Fruit fly (Drosophila melanogaster) whole organism, wandering third instar larva: ENCODE results near the gene Pex12.

Experiments used
- Abd-B ChIP-seq: fragments of >200 bp; optimal IDR thresholded peaks from 2 replicates; lab custom pipeline; 2017; ENCODE audit warnings: missing biosample characterization, missing genetic modification characterization
- CG32264 ChIP-seq: fragments of 200-800 bp; sonication (Bioruptor generic); optimal IDR thresholded peaks from 2 replicates; lab custom pipeline; 2016; ENCODE audit warnings: missing biosample characterization, missing genetic modification characterization
- CG9705 ChIP-seq: fragments of 200-800 bp; sonication (Bioruptor generic); optimal IDR thresholded peaks from 2 replicates; lab custom pipeline; 2018; ENCODE audit warnings: missing biosample characterization, mild to moderate bottlenecking, missing genetic modification characterization
- CrebA ChIP-seq: fragments of 200-800 bp; sonication (Bioruptor generic); optimal IDR thresholded peaks from 2 replicates; lab custom pipeline; 2016; ENCODE audit warnings: missing biosample characterization, mild to moderate bottlenecking, missing genetic modification characterization, borderline replicate concordance
- Dfd ChIP-seq: fragments of >200 bp; optimal IDR thresholded peaks from 2 replicates; lab custom pipeline; 2017; ENCODE audit warnings: missing biosample characterization, missing genetic modification characterization
- Dif ChIP-seq: fragments of 200-275, 200-300 bp; sonication (Bioruptor generic); optimal IDR thresholded peaks from 2 replicates; lab custom pipeline; 2018; ENCODE audit warnings: missing biosample characterization, missing genetic modification characterization; ENCODE audit not compliant: partially characterized antibody
- GATAd ChIP-seq: sonication (Bioruptor generic); optimal IDR thresholded peaks from 2 replicates; lab custom pipeline; 2016; ENCODE audit warnings: missing biosample characterization, missing genetic modification characterization
- HLH106 ChIP-seq: fragments of 200-800 bp; optimal IDR thresholded peaks from 3 replicates; lab custom pipeline; 2019; ENCODE audit warnings: missing biosample characterization, mild to moderate bottlenecking, missing genetic modification characterization, moderate library complexity
- Hnf4 ChIP-seq: fragments of 200-800 bp; sonication (Bioruptor generic); optimal IDR thresholded peaks from 2 replicates; lab custom pipeline; 2016; ENCODE audit warnings: missing biosample characterization, mild to moderate bottlenecking, missing genetic modification characterization
- Hr78 ChIP-seq: fragments of >200 bp; optimal IDR thresholded peaks from 2 replicates; lab custom pipeline; 2017; ENCODE audit warnings: missing biosample characterization, missing genetic modification characterization
- Hr83 ChIP-seq: fragments of 200-300 bp; sonication (Bioruptor generic); optimal IDR thresholded peaks from 2 replicates; lab custom pipeline; 2016; ENCODE audit warnings: missing biosample characterization, mild to moderate bottlenecking, missing genetic modification characterization, moderate library complexity; ENCODE audit not compliant: poor library complexity, severe bottlenecking
- Jra ChIP-seq: sonication (Bioruptor generic); optimal IDR thresholded peaks from 2 replicates; lab custom pipeline; 2016; ENCODE audit warnings: missing biosample characterization, missing genetic modification characterization
- Mio ChIP-seq: sonication (Bioruptor generic); optimal IDR thresholded peaks from 2 replicates; lab custom pipeline; 2016; ENCODE audit warnings: missing biosample characterization, missing genetic modification characterization
- Myc ChIP-seq: fragments of >200 bp; optimal IDR thresholded peaks from 2 replicates; lab custom pipeline; 2017
- N ChIP-seq: fragments of >200 bp; optimal IDR thresholded peaks from 2 replicates; lab custom pipeline; 2018; ENCODE audit warnings: missing biosample characterization, missing external identifiers, missing genetic modification characterization
- OdsH ChIP-seq: fragments of 200-800 bp; sonication (Bioruptor generic); optimal IDR thresholded peaks from 2 replicates; lab custom pipeline; 2016; ENCODE audit warnings: missing biosample characterization, mild to moderate bottlenecking, missing genetic modification characterization
- Sp1 ChIP-seq: fragments of 200-800 bp; sonication (Bioruptor generic); optimal IDR thresholded peaks from 3 replicates; lab custom pipeline; 2019; ENCODE audit warnings: missing biosample characterization, mild to moderate bottlenecking, missing genetic modification characterization, moderate library complexity
- Vsx2 ChIP-seq: fragments of 200-300, 225-300 bp; sonication (Bioruptor generic); optimal IDR thresholded peaks from 2 replicates; lab custom pipeline; 2018; ENCODE audit warnings: missing biosample characterization, missing genetic modification characterization; ENCODE audit not compliant: partially characterized antibody
- br ChIP-seq: fragments of 200-800 bp; sonication (Bioruptor generic); optimal IDR thresholded peaks from 2 replicates; lab custom pipeline; 2016; ENCODE audit warnings: missing biosample characterization, missing genetic modification characterization
- brk ChIP-seq: fragments of 200-800 bp; sonication (Bioruptor generic); optimal IDR thresholded peaks from 2 replicates; lab custom pipeline; 2016; ENCODE audit warnings: missing biosample characterization, mild to moderate bottlenecking, missing genetic modification characterization
- dl ChIP-seq, 2 experiments: fragments of 175-275, 200-275 bp in 1 of 2; fragments of 200-275 bp in 1 of 2; sonication (Bioruptor generic); optimal IDR thresholded peaks; lab custom pipeline; 2018; ENCODE audit warnings: mild to moderate bottlenecking in 2 of 2, missing biosample characterization in 2 of 2, missing genetic modification characterization in 2 of 2, moderate library complexity in 2 of 2; ENCODE audit not compliant: partially characterized antibody in 2 of 2, insufficient read depth in 1 of 2
- dmrt93B ChIP-seq: fragments of 200-800 bp; sonication (Bioruptor generic); optimal IDR thresholded peaks from 2 replicates; lab custom pipeline; 2018; ENCODE audit warnings: missing biosample characterization, mild to moderate bottlenecking, missing genetic modification characterization
- dsf ChIP-seq: sonication (Bioruptor generic); optimal IDR thresholded peaks from 2 replicates; lab custom pipeline; 2016; ENCODE audit warnings: missing biosample characterization, missing genetic modification characterization, borderline replicate concordance
- ey ChIP-seq: fragments of 200-800 bp; sonication (Bioruptor generic); optimal IDR thresholded peaks from 2 replicates; lab custom pipeline; 2016; ENCODE audit warnings: missing biosample characterization, missing genetic modification characterization
- foxo ChIP-seq, 2 experiments: fragments of 200-800 bp; sonication (Bioruptor generic); optimal IDR thresholded peaks; 2 replicates in 1 of 2; 3 replicates in 1 of 2; lab custom pipeline; 2016 to 2017; ENCODE audit warnings: missing biosample characterization in 2 of 2, missing genetic modification characterization in 2 of 2
- fru ChIP-seq: fragments of 200-800 bp; sonication (Bioruptor generic); optimal IDR thresholded peaks from 3 replicates; lab custom pipeline; 2016; ENCODE audit warnings: missing biosample characterization, mild to moderate bottlenecking, missing genetic modification characterization
- h ChIP-seq: fragments of 200-800 bp; sonication (Bioruptor generic); optimal IDR thresholded peaks from 3 replicates; lab custom pipeline; 2016; ENCODE audit warnings: missing biosample characterization, mild to moderate bottlenecking, missing genetic modification characterization
- jim ChIP-seq: fragments of 175-275, 200-325 bp; sonication (Bioruptor generic); optimal IDR thresholded peaks from 2 replicates; lab custom pipeline; 2016; ENCODE audit warnings: missing biosample characterization, mild to moderate bottlenecking, missing genetic modification characterization
- lola ChIP-seq: fragments of >200 bp; optimal IDR thresholded peaks from 2 replicates; lab custom pipeline; 2017; ENCODE audit warnings: missing biosample characterization, missing genetic modification characterization
- psq ChIP-seq: fragments of 200-800 bp; sonication (Bioruptor generic); optimal IDR thresholded peaks from 3 replicates; lab custom pipeline; 2017; ENCODE audit warnings: missing biosample characterization, mild to moderate bottlenecking, missing genetic modification characterization, moderate library complexity
- rgr ChIP-seq: fragments of 200-800 bp; sonication (Bioruptor generic); optimal IDR thresholded peaks from 3 replicates; lab custom pipeline; 2016; ENCODE audit warnings: missing biosample characterization, mild to moderate bottlenecking, missing genetic modification characterization
- sv ChIP-seq: fragments of 200-800 bp; sonication (Bioruptor generic); optimal IDR thresholded peaks from 3 replicates; lab custom pipeline; 2016; ENCODE audit warnings: missing biosample characterization, missing genetic modification characterization
- tai ChIP-seq: sonication (Bioruptor generic); optimal IDR thresholded peaks from 2 replicates; lab custom pipeline; 2016; ENCODE audit warnings: missing biosample characterization, missing genetic modification characterization
- usp ChIP-seq: fragments of >200 bp; optimal IDR thresholded peaks from 2 replicates; lab custom pipeline; 2017; ENCODE audit warnings: missing biosample characterization, missing genetic modification characterization
- woc ChIP-seq: sonication (Bioruptor generic); optimal IDR thresholded peaks from 2 replicates; lab custom pipeline; 2016; ENCODE audit warnings: missing biosample characterization, mild to moderate bottlenecking, missing genetic modification characterization

Pex12 gene

DNA sequence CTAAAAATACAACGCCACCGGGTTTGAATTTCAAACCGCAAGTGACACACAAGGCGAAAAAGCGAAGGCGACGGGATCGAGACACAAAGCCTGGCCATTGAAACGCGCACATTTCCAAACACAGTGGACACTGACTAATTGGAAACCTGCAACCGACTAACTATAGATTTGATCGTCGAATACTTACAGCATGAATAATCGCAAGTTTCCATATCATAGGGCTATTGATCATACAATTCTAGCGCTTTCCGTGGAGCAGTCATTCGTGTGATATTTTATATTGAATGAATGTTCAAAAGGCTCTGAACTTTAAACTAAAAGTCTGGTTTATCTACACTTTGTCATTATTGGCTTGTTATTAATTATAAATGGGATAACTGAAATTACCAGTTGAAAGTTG, 27.5 kb downstream of the Pex12 start:
- TF ChIP-seq Jra (GFP tag; lab: Kevin White, UChicago) (no peak), fru (GFP tag; lab: Kevin White, UChicago) (peak; percentile 9), br (GFP tag; lab: Kevin White, UChicago) (peak; percentile 7), ey (peak; percentile 4), lola (no peak), OdsH (GFP tag; lab: Kevin White, UChicago) (peak; percentile 1), psq (GFP tag; lab: Kevin White, UChicago) (no peak), HLH106 (tag; lab: Kevin White, UChicago) (peak; percentile 13), foxo (GFP tag; optimal IDR thresholded peaks at IDR 0.05; lab: Kevin White, UChicago) (no peak)

dm6 chr2L:843850-844791, 28.3 kb downstream of the Pex12 start:
- no peak for TF ChIP-seq CrebA
- peak; percentile 2 for TF ChIP-seq h
- TF ChIP-seq, all 38 proteins: peak for 1

- TF ChIP-seq Dfd (GFP tag; lab: Kevin White, UChicago) (no peak), Vsx2 (GFP tag; lab: Kevin White, UChicago) (no peak), CrebA (no peak), fru (GFP tag; lab: Kevin White, UChicago) (peak; percentile 73), Sp1 (GFP tag; lab: Kevin White, UChicago) (peak; percentile 46), psq (GFP tag; lab: Kevin White, UChicago) (peak; percentile 53), HLH106 (tag; lab: Kevin White, UChicago) (peak; percentile 59), ey (peak; percentile 83), h (peak; percentile 64), GATAd (GFP tag; lab: Kevin White, UChicago) (no peak), Hnf4 (GFP tag; lab: Kevin White, UChicago) (peak; percentile 64), dsf (GFP tag; lab: Kevin White, UChicago) (no peak), woc (GFP tag; lab: Kevin White, UChicago) (peak; percentile 36), tai (GFP tag; lab: Kevin White, UChicago) (no peak), Mio (GFP tag; lab: Kevin White, UChicago) (no peak), sv (GFP tag; lab: Kevin White, UChicago) (peak; percentile 79), rgr (GFP tag; lab: Kevin White, UChicago) (peak; percentile 78), dmrt93B (GFP tag; lab: Kevin White, UChicago) (peak; percentile 37), OdsH (GFP tag; lab: Kevin White, UChicago) (peak; percentile 69), Hr83 (GFP tag; lab: Kevin White, UChicago) (no peak), br (GFP tag; lab: Kevin White, UChicago) (peak; percentile 79), CG32264 (GFP tag; lab: Kevin White, UChicago) (peak; percentile 32), foxo (GFP tag; optimal IDR thresholded peaks at IDR 0.05; lab: Kevin White, UChicago) (peak in 1 of 2 experiments; percentile 70)
Observed at dm6 chr2L:845341-846004, 29.7 kb downstream of the Pex12 start.

DNA sequence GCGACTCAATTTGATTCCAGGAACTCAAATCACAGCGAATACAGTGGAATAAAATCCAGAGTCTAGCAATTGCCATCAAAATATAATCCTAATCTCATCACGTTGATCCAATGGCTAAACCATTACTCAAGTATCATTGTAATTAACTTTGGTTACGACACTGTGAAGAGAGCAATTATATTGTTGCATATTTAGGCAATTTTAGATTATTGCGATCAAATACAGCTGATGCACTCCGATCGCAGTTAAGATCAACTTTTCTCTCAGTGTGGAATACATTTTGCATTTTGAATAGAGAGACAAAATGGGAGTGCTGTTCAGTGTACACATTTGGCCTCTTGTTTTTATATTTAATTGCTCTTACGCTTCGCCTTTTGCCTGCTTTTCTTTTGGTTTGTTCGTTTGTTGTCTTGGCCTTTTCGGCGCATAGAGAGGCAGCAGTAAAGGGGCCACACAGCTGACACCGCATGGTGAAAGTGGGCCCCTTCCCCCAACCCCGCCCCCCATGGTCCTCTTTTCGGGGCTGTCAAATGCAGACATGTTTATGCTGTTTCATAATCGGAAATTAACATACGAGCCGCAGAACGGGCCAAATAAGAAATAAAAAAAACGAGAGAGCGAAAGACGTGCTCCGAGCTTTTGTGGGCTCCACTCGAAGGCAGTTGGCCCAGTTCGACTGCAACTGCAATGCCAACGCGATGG, 30.5 kb downstream of the Pex12 start:
- TF ChIP-seq Hr83 (GFP tag; lab: Kevin White, UChicago) (no peak), Hr78 (GFP tag; lab: Kevin White, UChicago) (no peak), Abd-B (no peak), br (GFP tag; lab: Kevin White, UChicago) (peak; percentile 63), tai (GFP tag; lab: Kevin White, UChicago) (no peak), h (peak; percentile 30), Vsx2 (GFP tag; lab: Kevin White, UChicago) (no peak), jim (GFP tag; lab: Kevin White, UChicago) (no peak), Dif (GFP tag; lab: Kevin White, UChicago) (no peak), CG32264 (GFP tag; lab: Kevin White, UChicago) (no peak), fru (GFP tag; lab: Kevin White, UChicago) (peak; percentile 52), rgr (GFP tag; lab: Kevin White, UChicago) (peak; percentile 48), Myc (lab: Kevin White, UChicago) (no peak), woc (GFP tag; lab: Kevin White, UChicago) (peak; percentile 23), sv (GFP tag; lab: Kevin White, UChicago) (no peak), Jra (GFP tag; lab: Kevin White, UChicago) (no peak), ey (peak; percentile 59), brk (no peak), dsf (GFP tag; lab: Kevin White, UChicago) (no peak), N (no peak), CG9705 (GFP tag; lab: Kevin White, UChicago) (no peak), lola (no peak), dl (GFP tag; optimal IDR thresholded peaks at IDR 0.05; lab: Kevin White, UChicago; ENCODE audit: insufficient read depth in 1 of 2, partially characterized antibody in 2 of 2) (no peak), psq (GFP tag; lab: Kevin White, UChicago) (peak; percentile 44), OdsH (GFP tag; lab: Kevin White, UChicago) (peak; percentile 62), foxo (GFP tag; optimal IDR thresholded peaks at IDR 0.05; lab: Kevin White, UChicago) (peak in 1 of 2 experiments; percentile 57), Mio (GFP tag; lab: Kevin White, UChicago) (no peak), usp (GFP tag; lab: Kevin White, UChicago) (no peak), Sp1 (GFP tag; lab: Kevin White, UChicago) (peak; percentile 27)
